Fruit fly (Drosophila melanogaster) whole organism, embryonic: ENCODE measurements around the gene Jhbp12.

ENCODE experiments used
- Bdp1 ChIP-seq: fragments of 200-800 bp; sonication (Bioruptor generic); optimal IDR thresholded peaks from 3 replicates; lab custom pipeline; 2016; ENCODE audit warnings: missing biosample characterization, missing genetic modification characterization
- CG10274 ChIP-seq: fragments of 200-800 bp; sonication (Bioruptor generic); optimal IDR thresholded peaks from 3 replicates; lab custom pipeline; 2017; ENCODE audit warnings: missing biosample characterization, mild to moderate bottlenecking, missing genetic modification characterization
- CG10321 ChIP-seq: fragments of 200-800 bp; sonication (Bioruptor generic); IDR thresholded peaks from 2 replicates; pipeline ENCODE4 v1.3.6; 2022; ENCODE audit warnings: missing biosample characterization, missing genetic modification characterization
- CG11723 ChIP-seq: fragments of 200-800 bp; sonication (Bioruptor generic); optimal IDR thresholded peaks from 2 replicates; lab custom pipeline; 2017; ENCODE audit warnings: missing biosample characterization, mild to moderate bottlenecking, missing genetic modification characterization
- CG12299 ChIP-seq: fragments of 200-800 bp; sonication (Bioruptor generic); optimal IDR thresholded peaks from 2 replicates; lab custom pipeline; 2018; ENCODE audit warnings: missing biosample characterization, mild to moderate bottlenecking, missing genetic modification characterization
- CG13123 ChIP-seq: fragments of 200-800 bp; sonication (Bioruptor generic); optimal IDR thresholded peaks from 2 replicates; lab custom pipeline; 2016; ENCODE audit warnings: missing biosample characterization, missing genetic modification characterization
- CG14860 ChIP-seq: fragments of 200-800 bp; sonication (Bioruptor generic); IDR thresholded peaks from 3 replicates; pipeline ENCODE4 v1.3.6; 2022; ENCODE audit warnings: missing biosample characterization, missing genetic modification characterization; ENCODE audit not compliant: partially characterized antibody
- CG15479 ChIP-seq: fragments of 200-800 bp; sonication (Bioruptor generic); optimal IDR thresholded peaks from 3 replicates; lab custom pipeline; 2019; ENCODE audit warnings: missing biosample characterization, mild to moderate bottlenecking, missing genetic modification characterization, moderate library complexity
- CG15514 ChIP-seq: fragments of 200-800 bp; sonication (Bioruptor generic); optimal IDR thresholded peaks from 3 replicates; lab custom pipeline; 2017; ENCODE audit warnings: missing biosample characterization, missing genetic modification characterization, mild to moderate bottlenecking, moderate library complexity, missing genetic modification reagents
- CG16813 ChIP-seq: fragments of 200-800 bp; sonication (Bioruptor generic); IDR thresholded peaks from 3 replicates; pipeline ENCODE4 v1.3.6; 2022; ENCODE audit warnings: missing biosample characterization, missing genetic modification characterization; ENCODE audit not compliant: partially characterized antibody
- CG34422 ChIP-seq: fragments of 200-800 bp; sonication (Bioruptor generic); IDR thresholded peaks from 3 replicates; pipeline ENCODE4 v1.3.6; 2022; ENCODE audit warnings: missing biosample characterization, missing genetic modification characterization
- CG4854 ChIP-seq: fragments of 200-800 bp; sonication (Bioruptor generic); optimal IDR thresholded peaks from 2 replicates; lab custom pipeline; 2016; ENCODE audit warnings: missing biosample characterization, missing genetic modification characterization, inconsistent platforms
- CG6791 ChIP-seq: fragments of 200-800 bp; sonication (Bioruptor generic); IDR thresholded peaks from 3 replicates; pipeline ENCODE4 v1.3.6; 2022; ENCODE audit warnings: missing biosample characterization, missing genetic modification characterization; ENCODE audit not compliant: partially characterized antibody
- CG7963 ChIP-seq: fragments of 200-800 bp; sonication (Bioruptor generic); IDR thresholded peaks from 3 replicates; pipeline ENCODE4 v1.3.6; 2022; ENCODE audit warnings: missing biosample characterization, missing genetic modification characterization; ENCODE audit not compliant: partially characterized antibody
- Doc3 ChIP-seq: fragments of 200-800 bp; sonication (Bioruptor generic); IDR thresholded peaks from 3 replicates; pipeline ENCODE4 v1.3.6; 2022; ENCODE audit warnings: missing biosample characterization, missing genetic modification characterization; ENCODE audit not compliant: partially characterized antibody
- Elba2 ChIP-seq: fragments of 200-800 bp; sonication (Bioruptor generic); optimal IDR thresholded peaks from 3 replicates; lab custom pipeline; 2016; ENCODE audit warnings: missing biosample characterization, missing genetic modification characterization
- HLH4C ChIP-seq: fragments of 200-800 bp; sonication (Bioruptor generic); IDR thresholded peaks from 3 replicates; pipeline ENCODE4 v1.3.6; 2022; ENCODE audit warnings: missing biosample characterization, missing genetic modification characterization; ENCODE audit not compliant: partially characterized antibody
- Hey ChIP-seq: fragments of 200-800 bp; sonication (Bioruptor generic); optimal IDR thresholded peaks from 3 replicates; lab custom pipeline; 2018; ENCODE audit warnings: missing biosample characterization, mild to moderate bottlenecking, missing genetic modification characterization
- Hmx ChIP-seq: fragments of 200-800 bp; sonication (Bioruptor generic); optimal IDR thresholded peaks from 2 replicates; lab custom pipeline; 2016; ENCODE audit warnings: missing biosample characterization, missing genetic modification characterization
- MESR4 ChIP-seq: fragments of 200-800 bp; sonication (Bioruptor generic); optimal IDR thresholded peaks from 2 replicates; lab custom pipeline; 2018; ENCODE audit warnings: missing biosample characterization, mild to moderate bottlenecking, missing genetic modification characterization, moderate library complexity
- Opbp ChIP-seq: fragments of 200-800 bp; sonication (Bioruptor generic); IDR thresholded peaks from 3 replicates; pipeline ENCODE4 v1.3.6; 2022; ENCODE audit warnings: missing biosample characterization, missing genetic modification characterization; ENCODE audit not compliant: partially characterized antibody
- Scr ChIP-seq: fragments of 200-800 bp; sonication (Bioruptor generic); IDR thresholded peaks from 2 replicates; pipeline ENCODE4 v1.3.6; 2022; ENCODE audit warnings: missing biosample characterization, missing genetic modification characterization; ENCODE audit not compliant: partially characterized antibody
- Taf1 ChIP-seq: fragments of 200-800 bp; sonication (Bioruptor generic); IDR thresholded peaks from 2 replicates; pipeline ENCODE4 v1.3.6; 2022; ENCODE audit warnings: missing biosample characterization, missing genetic modification characterization
- Tbp ChIP-seq: fragments of >200 bp; optimal IDR thresholded peaks from 2 replicates; lab custom pipeline; 2018; ENCODE audit warnings: missing biosample characterization, missing genetic modification characterization
- amos ChIP-seq: fragments of 200-800 bp; sonication (Bioruptor generic); IDR thresholded peaks from 2 replicates; pipeline ENCODE4 v1.3.6; 2022; ENCODE audit warnings: missing biosample characterization, missing genetic modification characterization; ENCODE audit not compliant: partially characterized antibody
- ato ChIP-seq: fragments of 200-800 bp; sonication (Bioruptor generic); IDR thresholded peaks from 2 replicates; pipeline ENCODE4 v1.3.6; 2022; ENCODE audit warnings: missing biosample characterization, missing genetic modification characterization; ENCODE audit not compliant: partially characterized antibody
- corto ChIP-seq: fragments of 200-800 bp; sonication (Bioruptor generic); optimal IDR thresholded peaks from 2 replicates; lab custom pipeline; 2016; ENCODE audit warnings: missing biosample characterization, mild to moderate bottlenecking, missing genetic modification characterization, moderate library complexity
- crc ChIP-seq: fragments of 200-800 bp; sonication (Bioruptor generic); optimal IDR thresholded peaks from 2 replicates; lab custom pipeline; 2016; ENCODE audit warnings: missing biosample characterization, missing genetic modification characterization
- dm ChIP-seq: fragments of 200-800 bp; sonication (Bioruptor generic); optimal IDR thresholded peaks from 3 replicates; lab custom pipeline; 2016; ENCODE audit warnings: missing biosample characterization, missing genetic modification characterization
- eve ChIP-seq, 2 experiments: fragments of >200 bp; optimal IDR thresholded peaks; 2 replicates each; lab custom pipeline; 2017; ENCODE audit warnings: missing biosample characterization in 2 of 2, missing genetic modification characterization in 2 of 2
- fd102C ChIP-seq: fragments of 200-800 bp; sonication (Bioruptor generic); optimal IDR thresholded peaks from 2 replicates; lab custom pipeline; 2018; ENCODE audit warnings: missing biosample characterization, mild to moderate bottlenecking, missing genetic modification characterization, moderate library complexity
- gcm2 ChIP-seq: fragments of 200-800 bp; sonication (Bioruptor generic); optimal IDR thresholded peaks from 2 replicates; lab custom pipeline; 2016; ENCODE audit warnings: missing biosample characterization, missing genetic modification characterization
- hb ChIP-seq: fragments of 200-800 bp; sonication (Bioruptor generic); IDR thresholded peaks from 3 replicates; pipeline ENCODE4 v1.3.6; 2022; ENCODE audit warnings: missing biosample characterization, missing genetic modification characterization; ENCODE audit not compliant: partially characterized antibody
- inv ChIP-seq: fragments of 200-800 bp; sonication (Bioruptor generic); IDR thresholded peaks from 2 replicates; pipeline ENCODE4 v1.3.6; 2022; ENCODE audit warnings: missing biosample characterization, missing genetic modification characterization; ENCODE audit not compliant: partially characterized antibody
- kni ChIP-seq: fragments of 200-800 bp; sonication (Bioruptor generic); optimal IDR thresholded peaks from 3 replicates; lab custom pipeline; 2017; ENCODE audit warnings: mild to moderate bottlenecking, missing biosample characterization, missing genetic modification reagents, missing genetic modification characterization
- knrl ChIP-seq: fragments of 200-800 bp; sonication (Bioruptor generic); IDR thresholded peaks from 3 replicates; pipeline ENCODE4 v1.3.6; 2022; ENCODE audit warnings: missing biosample characterization, missing genetic modification characterization; ENCODE audit not compliant: partially characterized antibody
- lilli ChIP-seq: fragments of 200-800 bp; sonication (Bioruptor generic); optimal IDR thresholded peaks from 3 replicates; lab custom pipeline; 2016; ENCODE audit warnings: missing biosample characterization, missing genetic modification characterization
- mld ChIP-seq: fragments of 200-800 bp; sonication (Bioruptor generic); IDR thresholded peaks from 3 replicates; pipeline ENCODE4 v1.3.6; 2022; ENCODE audit warnings: missing biosample characterization, missing genetic modification characterization; ENCODE audit not compliant: partially characterized antibody
- nerfin-1 ChIP-seq: fragments of 200-800 bp; sonication (Bioruptor generic); optimal IDR thresholded peaks from 3 replicates; lab custom pipeline; 2019; ENCODE audit warnings: missing biosample characterization, mild to moderate bottlenecking, missing genetic modification characterization, moderate library complexity
- nerfin-2 ChIP-seq: fragments of 200-800 bp; sonication (Bioruptor generic); IDR thresholded peaks from 2 replicates; pipeline ENCODE4 v1.3.6; 2022; ENCODE audit warnings: missing biosample characterization, missing genetic modification characterization; ENCODE audit not compliant: partially characterized antibody
- schlank ChIP-seq: fragments of 200-800 bp; sonication (Bioruptor generic); optimal IDR thresholded peaks from 2 replicates; lab custom pipeline; 2018; ENCODE audit warnings: missing biosample characterization, mild to moderate bottlenecking, missing genetic modification characterization
- vnd ChIP-seq: fragments of 200-800 bp; sonication (Bioruptor generic); IDR thresholded peaks from 3 replicates; pipeline ENCODE4 v1.3.6; 2022; ENCODE audit warnings: missing biosample characterization, missing genetic modification characterization; ENCODE audit not compliant: partially characterized antibody
- wdn ChIP-seq: fragments of 200-800 bp; sonication (Bioruptor generic); IDR thresholded peaks from 2 replicates; pipeline ENCODE4 v1.3.6; 2022; ENCODE audit warnings: missing biosample characterization, missing genetic modification characterization
- z ChIP-seq: fragments of 200-800 bp; sonication (Bioruptor generic); IDR thresholded peaks from 3 replicates; pipeline ENCODE4 v1.3.6; 2022; ENCODE audit warnings: missing biosample characterization, missing genetic modification characterization
- zfh1 ChIP-seq: fragments of 200-800 bp; sonication (Bioruptor generic); IDR thresholded peaks from 3 replicates; pipeline ENCODE4 v1.3.6; 2022; ENCODE audit warnings: missing biosample characterization, missing genetic modification characterization

The Jhbp12 gene

DNA sequence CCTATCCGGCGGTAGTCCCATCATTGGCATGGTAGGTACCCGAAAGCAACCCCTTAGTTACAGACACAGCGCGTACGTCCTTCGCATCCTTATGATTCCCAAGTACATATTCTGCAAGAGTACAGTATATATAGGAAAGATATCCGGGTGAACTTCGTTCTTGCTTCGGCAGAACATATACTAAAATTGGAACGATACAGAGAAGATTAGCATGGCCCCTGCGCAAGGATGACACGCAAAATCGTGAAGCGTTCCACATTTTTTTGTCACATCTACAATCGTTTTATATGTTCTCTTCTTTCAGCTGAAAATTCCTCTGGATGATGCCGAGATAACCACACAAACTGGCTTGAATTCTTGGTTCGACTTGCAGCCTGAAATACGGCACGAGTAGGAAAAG lies 31.3 kb downstream of the Jhbp12 start:
- TF ChIP-seq CG6791 (GFP tag; lab: Robert Waterston, UW): peak; percentile 70; the same call in 1 of the 3 replicates
- no peak for TF ChIP-seq Taf1
- TF ChIP-seq z: 0 out of 3 replicates have a peak, but pooled peaks have one; percentile 22
- TF ChIP-seq kni (GFP tag; lab: Kevin White, UChicago): peak; percentile 41
- 0 out of 3 replicates have a peak, but pooled peaks have one; percentile 4 for TF ChIP-seq zfh1 (GFP tag; lab: Robert Waterston, UW)
- peak; percentile 11 for TF ChIP-seq Tbp (GFP tag; lab: Kevin White, UChicago)
- no peak for TF ChIP-seq lilli (GFP tag; lab: Kevin White, UChicago)
- TF ChIP-seq Scr (GFP tag; lab: Robert Waterston, UW): peak; percentile 12; the same call in 1 of the 2 replicates
- peak; percentile 31; the same call in 2 of the 3 replicates for TF ChIP-seq vnd (GFP tag; lab: Robert Waterston, UW)
- peak; percentile 34 for TF ChIP-seq nerfin-1 (tag; lab: Kevin White, UChicago)
- TF ChIP-seq CG16813 (GFP tag; lab: Robert Waterston, UW): peak; percentile 73
- no peak for TF ChIP-seq CG13123
- TF ChIP-seq MESR4 (GFP tag; lab: Kevin White, UChicago): no peak
- no peak for TF ChIP-seq Elba2 (GFP tag; lab: Kevin White, UChicago)
- TF ChIP-seq knrl (GFP tag; lab: Robert Waterston, UW): 0 out of 3 replicates have a peak, but pooled peaks have one; percentile 8
- no peak for TF ChIP-seq Hey (tag; lab: Kevin White, UChicago)
- TF ChIP-seq CG15479 (GFP tag; lab: Kevin White, UChicago): peak; percentile 17
- peak; percentile 54; the same call in 1 of the 3 replicates for TF ChIP-seq CG7963 (GFP tag; lab: Robert Waterston, UW)
- peak; percentile 57; the same call in 1 of the 3 replicates for TF ChIP-seq mld (GFP tag; lab: Robert Waterston, UW)
- TF ChIP-seq amos (GFP tag; lab: Robert Waterston, UW): peak; percentile 81; the same call in 1 of the 2 replicates
- no peak for TF ChIP-seq CG34422 (GFP tag; lab: Robert Waterston, UW)
- no peak for TF ChIP-seq fd102C (GFP tag; lab: Kevin White, UChicago)
- 0 out of 2 replicates have a peak, but pooled peaks have one; percentile 24 for TF ChIP-seq nerfin-2
- no peak for TF ChIP-seq CG10321 (GFP tag; lab: Robert Waterston, UW)
- no peak for TF ChIP-seq crc (GFP tag; lab: Kevin White, UChicago)
- TF ChIP-seq Hmx: no peak
- TF ChIP-seq CG14860: peak; percentile 61; the same call in 2 of the 3 replicates
- no peak for TF ChIP-seq CG10274 (GFP tag; lab: Kevin White, UChicago)
- TF ChIP-seq eve (GFP tag; optimal IDR thresholded peaks at IDR 0.05; lab: Kevin White, UChicago): no peak
- TF ChIP-seq gcm2 (GFP tag; lab: Kevin White, UChicago): no peak
- peak; percentile 60; the same call in 2 of the 3 replicates for TF ChIP-seq Opbp
- no peak for TF ChIP-seq CG12299 (tag; lab: Kevin White, UChicago)
- TF ChIP-seq dm (GFP tag; lab: Kevin White, UChicago): no peak
- TF ChIP-seq hb: 0 out of 3 replicates have a peak, but pooled peaks have one; percentile 40
- peak; percentile 94 for TF ChIP-seq Bdp1
- peak; percentile 27; the same call in 1 of the 3 replicates for TF ChIP-seq HLH4C (GFP tag; lab: Robert Waterston, UW)
- TF ChIP-seq CG4854 (GFP tag; lab: Kevin White, UChicago): no peak
- peak; percentile 41; the same call in 2 of the 3 replicates for TF ChIP-seq Doc3 (GFP tag; lab: Robert Waterston, UW)

- TF ChIP-seq schlank (tag; lab: Kevin White, UChicago) (no peak), inv (no peak), mld (GFP tag; lab: Robert Waterston, UW) (peak; percentile 92), CG16813 (GFP tag; lab: Robert Waterston, UW) (peak; percentile 11), Opbp (peak; percentile 44; the same call in 2 of the 3 replicates), CG4854 (GFP tag; lab: Kevin White, UChicago) (no peak), CG6791 (GFP tag; lab: Robert Waterston, UW) (peak; percentile 79), vnd (GFP tag; lab: Robert Waterston, UW) (peak; percentile 6; the same call in 2 of the 3 replicates), corto (no peak), CG15514 (GFP tag; lab: Kevin White, UChicago) (no peak), wdn (GFP tag; lab: Robert Waterston, UW) (no peak), HLH4C (GFP tag; lab: Robert Waterston, UW) (peak; percentile 3; the same call in 1 of the 3 replicates), CG7963 (GFP tag; lab: Robert Waterston, UW) (peak; percentile 33; the same call in 1 of the 3 replicates), ato (GFP tag; lab: Robert Waterston, UW) (peak; percentile 35; the same call in 1 of the 2 replicates), amos (GFP tag; lab: Robert Waterston, UW) (peak; percentile 68; the same call in 1 of the 2 replicates), CG14860 (peak; percentile 47), CG11723 (GFP tag; lab: Kevin White, UChicago) (no peak)
These were observed 32.0 kb downstream of the Jhbp12 start for dm6 chr3R:24556554-24556953.
